Fruit fly (Drosophila melanogaster): ENCODE results near the gene spg.

dm6 chr3R:28883434-28883833 lies 38.4 kb downstream of the spg start, which contains the start of gene Nepl21:
- TF ChIP-seq CG8478 (optimal IDR thresholded peaks at IDR 0.05) (no peak), CTCF (optimal IDR thresholded peaks at IDR 0.05) (no peak)

Data from S2 (cell line).